Worm (Caenorhabditis elegans) whole organism, early embryonic: Measurements from ENCODE around the gene srsx-29.

Experiments used
- B0310.2 ChIP-seq: sonication (generic microtip); optimal IDR thresholded peaks from 2 replicates; lab custom pipeline; 2016; ENCODE audit warnings: mild to moderate bottlenecking, missing genetic modification characterization, missing compliant biosample characterization
- F13C5.2 ChIP-seq: sonication (generic microtip); optimal IDR thresholded peaks from 2 replicates; lab custom pipeline; 2017; ENCODE audit warnings: mild to moderate bottlenecking, missing genetic modification characterization, inconsistent platforms, missing compliant biosample characterization
- aly-1 ChIP-seq: sonication (generic microtip); optimal IDR thresholded peaks from 2 replicates; lab custom pipeline; 2016; ENCODE audit warnings: missing genetic modification characterization, missing compliant biosample characterization
- ama-1 ChIP-seq: fragments of 150-350 bp; optimal IDR thresholded peaks from 2 replicates; lab custom pipeline; 2014
- ceh-13 ChIP-seq: fragments of 200-800 bp; sonication (Bioruptor generic); optimal IDR thresholded peaks from 2 replicates; lab custom pipeline; 2018; ENCODE audit warnings: mild to moderate bottlenecking, missing genetic modification characterization, missing compliant biosample characterization
- ceh-36 ChIP-seq: sonication (generic microtip); optimal IDR thresholded peaks from 2 replicates; lab custom pipeline; 2016; ENCODE audit warnings: missing genetic modification characterization, inconsistent platforms, missing compliant biosample characterization
- ets-7 ChIP-seq: sonication (generic microtip); optimal IDR thresholded peaks from 2 replicates; lab custom pipeline; 2016; ENCODE audit warnings: missing genotype, missing genetic modification characterization, missing compliant biosample characterization
- flt-1 ChIP-seq: fragments of 200-800 bp; sonication (Bioruptor generic); IDR thresholded peaks from 2 replicates; pipeline ENCODE4 v1.3.6; 2022; ENCODE audit warnings: missing genetic modification characterization, missing compliant biosample characterization
- hmbx-1 ChIP-seq: sonication (generic microtip); optimal IDR thresholded peaks from 2 replicates; lab custom pipeline; 2016; ENCODE audit warnings: mild to moderate bottlenecking, missing genetic modification characterization, missing compliant biosample characterization
- hmg-4 ChIP-seq: fragments of 200-800 bp; sonication (Bioruptor generic); optimal IDR thresholded peaks from 2 replicates; lab custom pipeline; 2018; ENCODE audit warnings: mild to moderate bottlenecking, missing genetic modification characterization, missing compliant biosample characterization
- hnd-1 ChIP-seq: sonication (generic microtip); optimal IDR thresholded peaks from 2 replicates; lab custom pipeline; 2016; ENCODE audit warnings: missing genetic modification characterization, missing compliant biosample characterization
- pes-1 ChIP-seq: fragments of 200-800 bp; sonication (Bioruptor generic); IDR thresholded peaks from 2 replicates; pipeline ENCODE4 v1.3.6; 2022; ENCODE audit warnings: missing genetic modification reagents, missing genetic modification characterization, missing compliant biosample characterization
- scrt-1 ChIP-seq: fragments of 200-800 bp; sonication (Bioruptor generic); IDR thresholded peaks from 2 replicates; pipeline ENCODE4 v1.3.6; 2022; ENCODE audit warnings: missing genetic modification characterization, missing compliant biosample characterization
- sea-1 ChIP-seq: fragments of 200-800 bp; sonication (Bioruptor generic); conservative IDR thresholded peaks from 2 replicates; pipeline ENCODE4 v1.3.6; 2022; ENCODE audit warnings: missing genetic modification characterization, missing compliant biosample characterization
- tbx-11 ChIP-seq: fragments of 200-800 bp; sonication (Bioruptor generic); IDR thresholded peaks from 2 replicates; pipeline ENCODE4 v1.3.6; 2022; ENCODE audit warnings: missing genetic modification characterization, missing compliant biosample characterization
- tbx-37 ChIP-seq: fragments of 200-800 bp; sonication (Bioruptor generic); conservative IDR thresholded peaks from 2 replicates; pipeline ENCODE4 v1.3.6; 2022; ENCODE audit warnings: missing genetic modification reagents, missing genetic modification characterization, missing compliant biosample characterization
- tra-4 ChIP-seq: sonication (generic microtip); optimal IDR thresholded peaks from 2 replicates; lab custom pipeline; 2017; ENCODE audit warnings: missing genetic modification characterization, missing compliant biosample characterization

Gene srsx-29

DNA sequence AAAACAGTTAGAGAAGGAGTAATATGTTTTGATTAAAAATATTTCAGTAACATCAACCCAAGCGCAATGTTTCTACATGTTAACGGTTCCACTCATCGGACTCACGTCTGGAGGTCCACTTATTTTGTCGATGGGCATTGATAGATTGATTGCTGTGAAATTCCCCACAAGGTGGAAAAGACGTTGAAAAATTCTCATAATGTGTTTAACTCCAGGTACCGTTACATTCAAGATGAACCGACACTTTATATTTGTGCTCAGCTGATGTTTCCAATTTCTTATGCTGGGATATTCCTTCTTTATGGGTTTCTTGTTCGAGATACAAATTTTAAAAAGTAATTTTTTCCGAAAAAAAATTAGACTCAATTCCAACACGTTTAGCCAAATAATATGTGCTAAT is 1.7 kb upstream of the srsx-29 start:
- no peak for TF ChIP-seq ceh-13 (GFP tag; lab: Kevin White, UChicago)
- TF ChIP-seq sea-1 (GFP tag; lab: Robert Waterston, UW) = no peak
- no peak for TF ChIP-seq tra-4 (tag; lab: Kevin White, UChicago)
- no peak for TF ChIP-seq scrt-1
- no peak for TF ChIP-seq hmg-4 (GFP tag; lab: Kevin White, UChicago)
- TF ChIP-seq ceh-36 = no peak
- no peak for TF ChIP-seq tbx-37 (GFP tag; lab: Robert Waterston, UW)

DNA sequence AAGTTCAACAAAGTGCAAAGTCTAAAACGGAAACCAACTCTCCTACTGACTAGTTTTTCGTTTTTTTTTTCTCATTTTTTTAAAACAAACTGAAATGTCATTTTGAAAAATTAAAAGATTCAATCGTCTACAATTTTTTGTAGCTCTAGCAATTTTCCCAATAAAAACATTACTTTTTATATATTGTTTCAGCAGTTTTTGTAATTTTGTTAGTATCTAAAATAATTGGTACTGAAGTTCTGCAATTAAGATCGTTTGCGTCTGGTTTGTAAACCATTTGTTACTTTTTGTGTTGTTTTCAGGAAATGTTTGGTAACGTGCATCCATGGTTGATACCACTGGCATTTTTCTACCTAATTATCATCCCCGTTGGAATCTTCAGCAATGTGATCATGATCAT is 3.7 kb downstream of the srsx-29 start, which contains the start of gene srsx-30:
srsx-30 (plus strand) TSS at position 301 of the 400 bp plus-strand sequence.
- no peak for TF ChIP-seq ceh-13 (GFP tag; lab: Kevin White, UChicago)
- no peak for TF ChIP-seq ama-1 (lab: Kevin White, UChicago)
- TF ChIP-seq scrt-1 = no peak
- no peak for TF ChIP-seq flt-1 (GFP tag; lab: Robert Waterston, UW)
- no peak for TF ChIP-seq aly-1 (tag; lab: Kevin White, UChicago)
- TF ChIP-seq B0310.2 (tag; lab: Kevin White, UChicago) = no peak

DNA sequence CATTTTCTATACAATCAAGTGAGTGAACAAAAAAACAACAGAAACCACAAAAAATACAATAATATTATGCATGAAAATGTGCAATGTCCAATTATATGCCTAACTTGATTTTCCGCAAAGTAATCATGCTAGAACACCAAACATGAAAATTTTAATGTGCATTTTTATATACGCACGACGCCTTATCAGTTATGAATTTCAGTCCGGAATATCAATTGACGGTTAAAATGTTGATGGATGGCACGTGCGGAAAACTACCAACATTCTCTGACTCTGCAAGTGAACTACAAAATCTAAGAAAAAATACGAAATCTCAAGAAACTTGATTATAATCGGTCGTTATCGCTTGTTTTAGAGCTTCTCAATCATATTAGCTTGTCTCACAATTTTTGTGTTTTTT is 5.2 kb downstream of the srsx-29 start:
- TF ChIP-seq tra-4 (tag; lab: Kevin White, UChicago) (no peak), hnd-1 (tag; lab: Kevin White, UChicago) (no peak)

DNA sequence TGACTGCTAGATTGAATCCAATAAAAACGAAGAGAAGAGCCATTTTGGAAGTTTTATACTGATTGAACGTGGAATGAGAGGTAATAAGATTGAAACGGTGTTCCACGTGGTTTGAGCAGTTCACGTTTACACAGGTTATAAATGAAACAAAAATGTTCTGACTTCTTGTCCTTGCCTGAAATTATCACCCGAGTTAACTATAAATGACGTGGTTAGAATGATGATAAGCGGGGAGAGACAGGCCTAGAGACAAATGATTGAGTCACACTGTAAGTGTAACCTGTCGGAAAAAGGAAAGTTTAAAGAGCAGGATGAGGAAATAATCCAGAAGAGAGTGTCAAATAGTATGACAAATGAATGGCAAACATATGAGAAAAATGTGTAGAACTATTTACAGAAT is 6.2 kb downstream of the srsx-29 start, which contains the start of gene C51E3.10:
C51E3.10 (minus strand) TSS at position 181 of the 400 bp plus-strand sequence.
- TF ChIP-seq pes-1 (GFP tag; lab: Robert Waterston, UW) = no peak
- no peak for TF ChIP-seq aly-1 (tag; lab: Kevin White, UChicago)
- no peak for TF ChIP-seq tbx-11
- no peak for TF ChIP-seq tra-4 (tag; lab: Kevin White, UChicago)
- no peak for TF ChIP-seq hmbx-1 (tag; lab: Kevin White, UChicago)
- no peak for TF ChIP-seq ceh-13 (GFP tag; lab: Kevin White, UChicago)
- no peak for TF ChIP-seq tbx-37 (GFP tag; lab: Robert Waterston, UW)
- TF ChIP-seq ceh-36 = no peak
- TF ChIP-seq ama-1 (lab: Kevin White, UChicago) = no peak
- TF ChIP-seq hmg-4 (GFP tag; lab: Kevin White, UChicago) = no peak
- no peak for TF ChIP-seq B0310.2 (tag; lab: Kevin White, UChicago)
- no peak for TF ChIP-seq flt-1 (GFP tag; lab: Robert Waterston, UW)
- no peak for TF ChIP-seq F13C5.2 (tag; lab: Kevin White, UChicago)

DNA sequence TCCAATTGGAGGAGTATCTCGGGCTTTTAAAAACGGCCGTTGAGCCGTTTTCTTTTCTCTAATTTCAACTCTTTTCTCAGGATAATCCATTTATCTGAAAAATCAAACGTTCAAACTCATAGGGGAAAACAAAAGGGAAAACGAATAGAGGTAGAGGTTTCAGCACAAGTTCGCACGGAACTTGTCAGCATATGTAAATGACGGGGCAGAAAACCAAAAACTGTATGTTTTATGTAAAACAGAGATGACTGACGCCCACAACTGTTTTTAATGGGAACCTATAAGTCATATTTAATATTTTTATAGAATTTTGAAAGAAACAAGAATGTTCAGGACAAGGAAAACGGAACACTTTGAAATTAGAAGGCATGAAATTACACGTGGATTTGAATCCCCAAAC is 11.6 kb downstream of the srsx-29 start, which contains the start of gene C51E3.6:
C51E3.6 (minus strand) TSS at position 101 of the 400 bp plus-strand sequence.
- TF ChIP-seq tra-4 (tag; lab: Kevin White, UChicago) (no peak), flt-1 (GFP tag; lab: Robert Waterston, UW) (no peak), aly-1 (tag; lab: Kevin White, UChicago) (no peak), tbx-37 (GFP tag; lab: Robert Waterston, UW) (no peak), ceh-36 (no peak), scrt-1 (no peak), hmg-4 (GFP tag; lab: Kevin White, UChicago) (no peak), tbx-11 (no peak), ets-7 (tag; lab: Kevin White, UChicago) (no peak), B0310.2 (tag; lab: Kevin White, UChicago) (no peak)

DNA sequence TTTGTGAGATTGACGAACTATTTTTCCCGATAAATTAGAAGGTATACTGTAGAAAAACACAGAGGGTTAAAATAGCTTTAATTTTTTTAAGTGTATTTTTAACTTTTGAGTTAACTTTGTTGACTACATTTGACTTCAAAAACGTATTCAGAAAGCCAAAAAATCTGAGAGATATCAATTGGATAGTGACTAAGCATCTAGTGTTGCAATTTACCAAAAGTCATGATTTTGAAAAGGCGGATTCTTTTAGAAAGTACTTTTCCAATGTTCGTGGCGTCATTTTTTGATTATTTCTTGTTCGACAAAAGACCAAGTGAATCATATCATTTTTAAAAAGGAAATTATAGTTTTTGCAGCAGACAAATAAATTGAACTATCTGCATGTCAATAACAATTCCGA is 14.1 kb downstream of the srsx-29 start:
- TF ChIP-seq hnd-1 (tag; lab: Kevin White, UChicago) (no peak), hmg-4 (GFP tag; lab: Kevin White, UChicago) (no peak), sea-1 (GFP tag; lab: Robert Waterston, UW) (no peak), scrt-1 (no peak)

DNA sequence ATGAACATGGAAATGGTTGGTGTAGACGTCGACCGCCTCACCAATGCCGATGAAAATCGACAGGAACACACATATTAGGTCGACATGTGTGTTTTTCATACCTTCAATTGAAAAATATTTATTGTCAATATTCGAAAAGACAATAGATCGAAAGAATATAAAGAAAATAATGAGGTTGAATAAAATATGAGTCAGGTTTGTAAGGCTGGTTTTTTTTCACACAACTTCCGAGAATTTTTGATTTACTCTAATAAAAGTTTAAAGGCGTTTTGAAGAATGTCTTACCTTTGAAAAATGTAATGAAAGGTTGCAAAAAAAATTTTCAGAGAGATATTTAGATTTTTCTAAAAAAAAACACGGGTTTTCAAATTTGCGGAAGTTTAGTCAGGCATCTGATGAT is 18.9 kb downstream of the srsx-29 start, which contains the start of gene egl-3:
egl-3 (minus strand) TSS at position 101 of the 400 bp plus-strand sequence.
- TF ChIP-seq tra-4 (tag; lab: Kevin White, UChicago) = no peak
- no peak for TF ChIP-seq flt-1 (GFP tag; lab: Robert Waterston, UW)
- TF ChIP-seq aly-1 (tag; lab: Kevin White, UChicago) = no peak
- TF ChIP-seq B0310.2 (tag; lab: Kevin White, UChicago) = no peak
- no peak for TF ChIP-seq ama-1 (lab: Kevin White, UChicago)
- TF ChIP-seq scrt-1 = no peak
- no peak for TF ChIP-seq hmg-4 (GFP tag; lab: Kevin White, UChicago)
- no peak for TF ChIP-seq ceh-36
- no peak for TF ChIP-seq F13C5.2 (tag; lab: Kevin White, UChicago)

DNA sequence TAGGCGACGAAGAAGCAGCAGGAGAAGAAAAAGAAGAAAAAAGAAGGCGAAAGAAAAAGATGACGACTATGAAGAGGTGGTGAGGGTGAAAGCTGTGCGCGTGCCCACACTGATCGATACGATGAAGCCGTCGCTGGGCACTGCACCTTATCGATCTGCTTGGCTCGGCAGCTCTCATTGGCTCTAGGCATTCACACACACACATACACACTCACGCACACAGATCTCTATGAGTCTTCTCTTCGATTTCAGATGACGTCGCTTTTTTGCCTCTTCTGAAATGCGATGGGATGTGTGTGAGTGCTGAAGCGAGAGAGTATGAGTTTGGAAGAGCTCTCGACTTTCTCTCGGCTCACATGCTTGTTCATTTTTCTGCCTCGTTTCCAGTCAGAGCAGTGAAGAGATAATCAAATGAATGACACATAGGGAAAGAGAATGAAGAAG is 19.9 kb downstream of the srsx-29 start:
- TF ChIP-seq tbx-37 (GFP tag; lab: Robert Waterston, UW) (no peak), flt-1 (GFP tag; lab: Robert Waterston, UW) (no peak), scrt-1 (no peak), B0310.2 (tag; lab: Kevin White, UChicago) (no peak), hmg-4 (GFP tag; lab: Kevin White, UChicago) (no peak), F13C5.2 (tag; lab: Kevin White, UChicago) (no peak), sea-1 (GFP tag; lab: Robert Waterston, UW) (no peak), ceh-36 (no peak), aly-1 (tag; lab: Kevin White, UChicago) (no peak), tbx-11 (no peak), pes-1 (GFP tag; lab: Robert Waterston, UW) (no peak), ama-1 (lab: Kevin White, UChicago) (no peak), tra-4 (tag; lab: Kevin White, UChicago) (no peak), hnd-1 (tag; lab: Kevin White, UChicago) (no peak), hmbx-1 (tag; lab: Kevin White, UChicago) (no peak)
